Fruit fly (Drosophila melanogaster) whole organism, larva: ENCODE measurements around the gene CG17190.
A peak's percentile ranks its signal among the peaks of the same experiment; 100 is the strongest.

Experiments
- noc ChIP-seq: fragments of 200-800 bp; sonication (Bioruptor generic); optimal IDR thresholded peaks from 3 replicates; lab custom pipeline; 2019; ENCODE audit warnings: missing biosample characterization, mild to moderate bottlenecking, missing genetic modification characterization, moderate library complexity

CG17190 gene

dm6 chr3R:20007399-20008285 is 5.7 kb downstream of the CG17190 start:
- TF ChIP-seq noc (tag; lab: Kevin White, UChicago): no peak

dm6 chr3R:20006617-20007016 is 6.7 kb downstream of the CG17190 start:
- peak; percentile 68 for TF ChIP-seq noc (tag; lab: Kevin White, UChicago)

dm6 chr3R:20004697-20005096 is 8.6 kb downstream of the CG17190 start:
- TF ChIP-seq noc (tag; lab: Kevin White, UChicago): no peak

- TF ChIP-seq noc (tag; lab: Kevin White, UChicago): no peak
Measured at dm6 chr3R:20001595-20001997, 11.7 kb downstream of the CG17190 start.

- TF ChIP-seq noc (tag; lab: Kevin White, UChicago): peak; percentile 86
Measured at dm6 chr3R:19999474-19999873, 13.8 kb downstream of the CG17190 start.

dm6 chr3R:19998418-19998817 is 14.9 kb downstream of the CG17190 start:
- peak; percentile 4 for TF ChIP-seq noc (tag; lab: Kevin White, UChicago)

dm6 chr3R:19997526-19998070 is 15.7 kb downstream of the CG17190 start:
- TF ChIP-seq noc (tag; lab: Kevin White, UChicago): no peak

dm6 chr3R:19996433-19996832 is 16.9 kb downstream of the CG17190 start:
- TF ChIP-seq noc (tag; lab: Kevin White, UChicago): no peak

- no peak for TF ChIP-seq noc (tag; lab: Kevin White, UChicago)
Measured at dm6 chr3R:19995408-19995807, 17.9 kb downstream of the CG17190 start.

- TF ChIP-seq noc (tag; lab: Kevin White, UChicago): no peak
Measured at dm6 chr3R:19985376-19985775, 27.9 kb downstream of the CG17190 start.

- no peak for TF ChIP-seq noc (tag; lab: Kevin White, UChicago)
Measured at dm6 chr3R:19972598-19972997, 40.7 kb downstream of the CG17190 start, which contains the start of gene CG31213. Gene CG31213 (plus strand): TSS chr3R:19972898.

- no peak for TF ChIP-seq noc (tag; lab: Kevin White, UChicago)
Measured at dm6 chr3R:19968695-19969094, 44.6 kb downstream of the CG17190 start.
